Worm (Caenorhabditis elegans) whole organism, L4 larva: ENCODE measurements around the gene Y50D4A.1.

Source experiments
- D1046.2 ChIP-seq: fragments of 200-800 bp; sonication (Bioruptor generic); IDR thresholded peaks from 2 replicates; pipeline ENCODE4 v1.3.6; 2022; ENCODE audit warnings: missing genetic modification characterization, missing compliant biosample characterization
- F10B5.3 ChIP-seq: sonication (generic microtip); optimal IDR thresholded peaks from 2 replicates; lab custom pipeline; 2016; ENCODE audit warnings: mild to moderate bottlenecking, missing genetic modification characterization, missing compliant biosample characterization
- F26F4.8 ChIP-seq: fragments of 200-800 bp; sonication (Bioruptor generic); conservative IDR thresholded peaks from 2 replicates; pipeline ENCODE4 v1.3.6; 2022; ENCODE audit warnings: missing genetic modification characterization, missing compliant biosample characterization
- F37D6.2 ChIP-seq: sonication (generic microtip); optimal IDR thresholded peaks from 2 replicates; lab custom pipeline; 2016; ENCODE audit warnings: mild to moderate bottlenecking, missing genetic modification characterization, missing compliant biosample characterization
- R02D3.7 ChIP-seq: fragments of 150-350 bp; sonication (generic microtip); optimal IDR thresholded peaks from 3 replicates; lab custom pipeline; 2014; ENCODE audit warnings: missing biosample characterization, missing genetic modification characterization
- T26A8.4 ChIP-seq: fragments of 200-800 bp; sonication (Bioruptor generic); IDR thresholded peaks from 2 replicates; pipeline ENCODE4 v1.3.6; 2022; ENCODE audit warnings: missing genetic modification characterization, missing compliant biosample characterization
- Y48G9A.11 ChIP-seq: fragments of 200-800 bp; sonication (Bioruptor generic); IDR thresholded peaks from 2 replicates; pipeline ENCODE4 v1.3.6; 2022; ENCODE audit warnings: missing genetic modification reagents, missing genetic modification characterization, missing compliant biosample characterization
- ZK337.2 ChIP-seq: fragments of 200-800 bp; sonication (Bioruptor generic); IDR thresholded peaks from 2 replicates; pipeline ENCODE4 v1.3.6; 2022; ENCODE audit warnings: missing genetic modification reagents, missing genetic modification characterization, missing compliant biosample characterization
- aha-1 ChIP-seq: fragments of 150-350 bp; peaks from one replicate; lab custom pipeline; 2014; ENCODE audit warnings: missing biosample characterization, missing genetic modification characterization
- aly-2 ChIP-seq: sonication (generic microtip); optimal IDR thresholded peaks from 2 replicates; lab custom pipeline; 2018; ENCODE audit warnings: missing biosample characterization, missing genetic modification characterization
- arid-1 ChIP-seq: fragments of 200-800 bp; sonication (Bioruptor generic); conservative IDR thresholded peaks from 2 replicates; pipeline ENCODE4 v1.3.6; 2022; ENCODE audit warnings: missing genetic modification reagents, missing genetic modification characterization, missing compliant biosample characterization
- ceh-28 ChIP-seq: fragments of 150-350 bp; optimal IDR thresholded peaks from 2 replicates; lab custom pipeline; 2014; ENCODE audit warnings: missing biosample characterization, missing genetic modification reagents, missing genetic modification characterization
- ceh-44 ChIP-seq: fragments of 200-800 bp; sonication (Bioruptor generic); IDR thresholded peaks from 2 replicates; pipeline ENCODE4 v1.3.6; 2022; ENCODE audit warnings: missing genetic modification reagents, missing genetic modification characterization, missing compliant biosample characterization
- ceh-62 ChIP-seq: sonication (generic microtip); optimal IDR thresholded peaks from 2 replicates; lab custom pipeline; 2017; ENCODE audit warnings: missing biosample characterization, missing genetic modification characterization
- cey-2 ChIP-seq: sonication (generic microtip); optimal IDR thresholded peaks from 3 replicates; lab custom pipeline; 2017; ENCODE audit warnings: missing genetic modification characterization, mild to moderate bottlenecking, missing compliant biosample characterization, antibody characterized with exemption, borderline replicate concordance; ENCODE audit not compliant: insufficient read depth
- daf-12 ChIP-seq: fragments of 150-350 bp; optimal IDR thresholded peaks from 2 replicates; lab custom pipeline; 2014; ENCODE audit warnings: missing biosample characterization, missing genetic modification reagents, missing genetic modification characterization
- daf-16 ChIP-seq, 3 experiments: sonication (generic microtip); optimal IDR thresholded peaks; 2 replicates each; lab custom pipeline; 2016 to 2017; ENCODE audit warnings: missing genetic modification characterization in 3 of 3, missing genetic modification reagents in 3 of 3, mild to moderate bottlenecking in 2 of 3, missing compliant biosample characterization in 2 of 3, missing biosample characterization in 1 of 3, moderate library complexity in 1 of 3
- daf-19 ChIP-seq: fragments of 200-800 bp; sonication (Bioruptor generic); conservative IDR thresholded peaks from 2 replicates; pipeline ENCODE4 v1.3.6; 2022; ENCODE audit warnings: missing genetic modification characterization, missing compliant biosample characterization
- daf-8 ChIP-seq: fragments of 200-800 bp; sonication (Bioruptor generic); IDR thresholded peaks from 2 replicates; pipeline ENCODE4 v1.3.6; 2022; ENCODE audit warnings: missing genetic modification characterization, missing compliant biosample characterization
- dmd-6 ChIP-seq: fragments of 200-800 bp; sonication (Bioruptor generic); IDR thresholded peaks from 2 replicates; pipeline ENCODE4 v1.3.6; 2022; ENCODE audit warnings: missing genetic modification reagents, missing genetic modification characterization, missing compliant biosample characterization
- duxl-1 ChIP-seq: sonication (generic microtip); optimal IDR thresholded peaks from 2 replicates; lab custom pipeline; 2016; ENCODE audit warnings: mild to moderate bottlenecking, missing genetic modification characterization, moderate library complexity, missing compliant biosample characterization; ENCODE audit not compliant: poor library complexity
- dve-1 ChIP-seq: sonication (generic microtip); optimal IDR thresholded peaks from 2 replicates; lab custom pipeline; 2017; ENCODE audit warnings: antibody characterized with exemption, mild to moderate bottlenecking, missing genetic modification characterization, missing compliant biosample characterization; ENCODE audit not compliant: insufficient read depth
- fkh-10 ChIP-seq: fragments of 150-350 bp; optimal IDR thresholded peaks from 2 replicates; lab custom pipeline; 2014; ENCODE audit warnings: missing biosample characterization, missing genetic modification reagents, missing genetic modification characterization
- fos-1 ChIP-seq: fragments of 150-350 bp; optimal IDR thresholded peaks from 2 replicates; lab custom pipeline; 2014; ENCODE audit warnings: missing biosample characterization, missing genetic modification characterization
- jun-1 ChIP-seq: fragments of 150-350 bp; optimal IDR thresholded peaks from 2 replicates; lab custom pipeline; 2014; ENCODE audit warnings: missing biosample characterization, missing genetic modification reagents, missing genetic modification characterization
- lim-7 ChIP-seq: fragments of 200-800 bp; sonication (Bioruptor generic); IDR thresholded peaks from 2 replicates; pipeline ENCODE4 v1.3.6; 2022; ENCODE audit warnings: missing genetic modification characterization, missing compliant biosample characterization
- lin-13 ChIP-seq: fragments of 150-350 bp; optimal IDR thresholded peaks from 2 replicates; lab custom pipeline; 2014; ENCODE audit warnings: missing biosample characterization, missing genetic modification reagents, missing genetic modification characterization
- lin-38 ChIP-seq: fragments of 200-800 bp; sonication (Bioruptor generic); IDR thresholded peaks from 2 replicates; pipeline ENCODE4 v1.3.6; 2022; ENCODE audit warnings: missing genetic modification reagents, missing genetic modification characterization, missing compliant biosample characterization
- lin-39 ChIP-seq: fragments of 150-350 bp; optimal IDR thresholded peaks from 2 replicates; lab custom pipeline; 2014; ENCODE audit warnings: missing biosample characterization, missing genetic modification reagents, missing genetic modification characterization
- lir-3 ChIP-seq: sonication (generic microtip); optimal IDR thresholded peaks from 2 replicates; lab custom pipeline; 2016; ENCODE audit warnings: mild to moderate bottlenecking, missing genetic modification characterization, missing compliant biosample characterization
- lsy-2 ChIP-seq, 2 experiments: fragments of 150-350 bp in 1 of 2; sonication (generic microtip) in 1 of 2; optimal IDR thresholded peaks; 2 replicates each; lab custom pipeline; 2014 to 2017; ENCODE audit warnings: missing biosample characterization in 2 of 2, missing genetic modification characterization in 2 of 2
- mdt-29 ChIP-seq: fragments of 200-800 bp; sonication (Bioruptor generic); IDR thresholded peaks from 2 replicates; pipeline ENCODE4 v1.3.6; 2022; ENCODE audit warnings: missing genetic modification reagents, missing genetic modification characterization, missing compliant biosample characterization
- mep-1 ChIP-seq: fragments of 150-350 bp; sonication (generic microtip); optimal IDR thresholded peaks from 3 replicates; lab custom pipeline; 2014; ENCODE audit warnings: missing biosample characterization, missing genetic modification characterization
- mxl-2 ChIP-seq: fragments of 200-800 bp; sonication (Bioruptor generic); conservative IDR thresholded peaks from 2 replicates; pipeline ENCODE4 v1.3.6; 2022; ENCODE audit warnings: missing genetic modification reagents, missing genetic modification characterization, missing compliant biosample characterization
- mxl-3 ChIP-seq: fragments of 200-800 bp; sonication (Bioruptor generic); optimal IDR thresholded peaks from 2 replicates; lab custom pipeline; 2018; ENCODE audit warnings: mild to moderate bottlenecking, missing genetic modification characterization, missing compliant biosample characterization
- nhr-102 ChIP-seq: sonication (generic microtip); optimal IDR thresholded peaks from 2 replicates; lab custom pipeline; 2016; ENCODE audit warnings: mild to moderate bottlenecking, missing genetic modification characterization, moderate library complexity, missing compliant biosample characterization
- nhr-28 ChIP-seq: fragments of 150-350 bp; optimal IDR thresholded peaks from 2 replicates; lab custom pipeline; 2014; ENCODE audit warnings: missing biosample characterization, missing genetic modification characterization
- nhr-41 ChIP-seq: fragments of 200-800 bp; sonication (Bioruptor generic); IDR thresholded peaks from 2 replicates; pipeline ENCODE4 v1.3.6; 2022; ENCODE audit warnings: missing genetic modification reagents, missing genetic modification characterization, missing compliant biosample characterization
- nhr-76 ChIP-seq: fragments of 150-350 bp; optimal IDR thresholded peaks from 2 replicates; lab custom pipeline; 2014; ENCODE audit warnings: missing biosample characterization, missing genetic modification characterization
- php-3 ChIP-seq: fragments of 200-800 bp; sonication (Bioruptor generic); IDR thresholded peaks from 2 replicates; pipeline ENCODE4 v1.3.6; 2022; ENCODE audit warnings: missing genetic modification reagents, missing genetic modification characterization, missing compliant biosample characterization
- rbr-2 ChIP-seq: sonication (generic microtip); optimal IDR thresholded peaks from 2 replicates; lab custom pipeline; 2016; ENCODE audit warnings: missing genotype, missing genetic modification characterization, missing compliant biosample characterization
- sdz-12 ChIP-seq: fragments of 200-800 bp; sonication (Bioruptor generic); optimal IDR thresholded peaks from 2 replicates; lab custom pipeline; 2018; ENCODE audit warnings: mild to moderate bottlenecking, missing genetic modification characterization, missing compliant biosample characterization
- set-16 ChIP-seq: fragments of 200-800 bp; sonication (Bioruptor generic); IDR thresholded peaks from 2 replicates; pipeline ENCODE4 v1.3.6; 2022; ENCODE audit warnings: missing genetic modification reagents, missing genetic modification characterization, missing compliant biosample characterization
- skn-1 ChIP-seq: fragments of 150-350 bp; optimal IDR thresholded peaks from 2 replicates; lab custom pipeline; 2014; ENCODE audit warnings: missing biosample characterization, missing genetic modification characterization
- snpc-1.2 ChIP-seq: fragments of 200-800 bp; sonication (Bioruptor generic); IDR thresholded peaks from 2 replicates; pipeline ENCODE4 v1.3.6; 2022; ENCODE audit warnings: missing genetic modification reagents, missing genetic modification characterization, missing compliant biosample characterization
- spr-3 ChIP-seq: fragments of 200-800 bp; sonication (Bioruptor generic); optimal IDR thresholded peaks from 2 replicates; lab custom pipeline; 2018; ENCODE audit warnings: mild to moderate bottlenecking, missing genetic modification characterization, missing compliant biosample characterization
- zag-1 ChIP-seq: fragments of 150-350 bp; optimal IDR thresholded peaks from 2 replicates; lab custom pipeline; 2014; ENCODE audit warnings: missing biosample characterization, missing genetic modification characterization
- zfp-2 ChIP-seq: sonication (generic microtip); optimal IDR thresholded peaks from 2 replicates; lab custom pipeline; 2016; ENCODE audit warnings: mild to moderate bottlenecking, missing genetic modification characterization, missing compliant biosample characterization
- zip-11 ChIP-seq: fragments of 200-800 bp; sonication (Bioruptor generic); IDR thresholded peaks from 2 replicates; pipeline ENCODE4 v1.3.6; 2022; ENCODE audit warnings: missing genetic modification characterization, missing compliant biosample characterization

Gene Y50D4A.1

DNA sequence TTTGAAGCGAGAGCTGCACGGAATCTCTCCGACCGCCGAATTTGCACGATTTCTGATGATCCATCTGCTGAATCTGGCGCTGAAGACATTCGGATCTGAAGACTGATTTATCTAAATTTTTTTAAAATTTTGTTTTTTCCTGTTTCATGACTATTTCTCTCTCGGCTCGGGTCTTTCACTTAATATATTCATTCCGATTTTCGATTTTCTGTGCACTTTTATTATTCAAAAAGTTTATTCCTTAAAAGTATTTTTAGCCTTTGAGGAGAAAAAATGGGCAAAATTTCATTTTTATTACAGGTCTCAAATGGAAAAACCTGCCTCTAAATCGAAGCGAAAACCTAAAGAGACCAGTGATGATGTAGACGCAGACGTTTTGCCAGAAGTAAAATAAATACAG lies at the start of gene Y50D4A.1:
Y50D4A.1 (plus strand) TSS at position 301 of the 400 bp plus-strand sequence.
- TF ChIP-seq lsy-2 (tag; optimal IDR thresholded peaks at IDR 0.05; lab: Kevin White, UChicago) = no peak
- no peak for TF ChIP-seq zag-1 (tag; lab: Kevin White, UChicago)
- 0 out of 2 replicates have a peak, but pooled peaks have one; percentile 23 for TF ChIP-seq arid-1 (GFP tag; lab: Robert Waterston, UW)

DNA sequence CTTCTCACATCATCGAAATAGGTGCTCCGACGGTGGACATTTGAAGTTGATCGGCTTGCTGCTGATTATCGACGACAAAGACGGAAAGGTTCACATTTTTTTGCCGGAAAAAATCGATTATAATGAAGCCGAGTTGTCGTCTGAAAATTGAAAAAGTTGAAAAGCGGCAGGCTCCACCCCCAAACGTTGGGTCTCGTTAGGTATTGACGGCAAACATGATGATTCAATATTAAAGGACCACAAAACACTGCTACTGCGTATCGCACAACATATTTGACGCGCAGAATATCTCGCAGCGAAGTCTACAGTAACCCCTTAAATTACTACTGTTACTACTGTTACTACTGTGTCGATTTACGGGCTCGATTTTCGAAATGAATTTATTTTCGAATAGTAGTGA lies 49.4 kb upstream of the Y50D4A.1 start:
- TF ChIP-seq nhr-102 (tag; lab: Kevin White, UChicago) (peak; percentile 79), Y48G9A.11 (GFP tag; lab: Robert Waterston, UW) (peak; percentile 57; the same call in 1 of the 2 replicates), nhr-76 (tag; lab: Kevin White, UChicago) (no peak), zfp-2 (tag; lab: Kevin White, UChicago) (no peak), ceh-62 (tag; lab: Kevin White, UChicago) (no peak), daf-16 (GFP tag; optimal IDR thresholded peaks at IDR 0.05; lab: Kevin White, UChicago) (no peak), daf-16 (tag; optimal IDR thresholded peaks at IDR 0.05; lab: Kevin White, UChicago) (no peak), fos-1 (tag; lab: Kevin White, UChicago) (no peak), lin-13 (GFP tag; lab: Kevin White, UChicago) (no peak), ceh-28 (tag; lab: Kevin White, UChicago) (peak; percentile 15), cey-2 (tag; lab: Kevin White, UChicago) (no peak), D1046.2 (GFP tag; lab: Robert Waterston, UW) (no peak), arid-1 (GFP tag; lab: Robert Waterston, UW) (peak; percentile 64; the same call in 1 of the 2 replicates), zip-11 (GFP tag; lab: Robert Waterston, UW) (no peak), lir-3 (tag; lab: Kevin White, UChicago) (no peak), snpc-1.2 (GFP tag; lab: Robert Waterston, UW) (no peak), dve-1 (no peak), F26F4.8 (GFP tag; lab: Robert Waterston, UW) (no peak), aha-1 (tag; lab: Kevin White, UChicago) (peak; percentile 95), dmd-6 (GFP tag; lab: Robert Waterston, UW) (no peak), ceh-44 (GFP tag; lab: Robert Waterston, UW) (no peak), mdt-29 (GFP tag; lab: Robert Waterston, UW) (no peak), mxl-2 (GFP tag; lab: Robert Waterston, UW) (no peak), mep-1 (tag; lab: Kevin White, UChicago) (peak; percentile 32), fkh-10 (GFP tag; lab: Kevin White, UChicago) (no peak), lin-38 (GFP tag; lab: Robert Waterston, UW) (peak; percentile 30; the same call in 1 of the 2 replicates), set-16 (no peak), spr-3 (GFP tag; lab: Kevin White, UChicago) (no peak), duxl-1 (tag; lab: Kevin White, UChicago) (no peak), sdz-12 (GFP tag; lab: Kevin White, UChicago) (no peak), mxl-3 (no peak), nhr-41 (GFP tag; lab: Robert Waterston, UW) (no peak; the same call in 1 of the 2 replicates), aly-2 (tag; lab: Kevin White, UChicago) (no peak), lin-39 (no peak), R02D3.7 (no peak), skn-1 (tag; lab: Kevin White, UChicago) (no peak), daf-19 (GFP tag; lab: Robert Waterston, UW) (no peak), daf-12 (tag; lab: Kevin White, UChicago) (no peak), daf-8 (no peak), T26A8.4 (no peak; the same call in 1 of the 2 replicates), F37D6.2 (tag; lab: Kevin White, UChicago) (no peak), jun-1 (tag; lab: Kevin White, UChicago) (no peak), nhr-28 (no peak), rbr-2 (tag; lab: Kevin White, UChicago) (peak; percentile 34), php-3 (GFP tag; lab: Robert Waterston, UW) (no peak), lim-7 (peak; percentile 47; the same call in 1 of the 2 replicates), ZK337.2 (GFP tag; lab: Robert Waterston, UW) (no peak), F10B5.3 (tag; lab: Kevin White, UChicago) (no peak)
